Worm (Caenorhabditis elegans): ENCODE measurements around the gene srz-37.

The srz-37 gene

DNA sequence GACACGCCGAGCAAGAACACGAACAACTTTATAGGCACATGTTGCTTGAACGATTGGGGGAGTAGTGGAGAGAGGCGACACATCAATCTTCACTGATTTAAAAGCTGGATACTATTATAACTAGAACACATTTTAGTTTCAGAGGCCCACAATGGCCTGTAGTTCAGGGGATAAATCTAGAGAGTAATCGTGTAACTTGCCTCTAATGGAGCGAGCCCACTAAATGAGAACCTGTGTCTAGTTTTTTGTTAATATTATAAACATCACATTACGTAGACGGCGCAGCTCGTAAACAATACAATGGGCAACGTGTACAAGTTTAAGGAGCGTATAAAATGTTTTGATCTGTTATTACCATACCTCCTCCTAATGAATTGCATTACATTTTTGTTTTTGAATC is 37.0 kb downstream of the srz-37 start, which contains the start of gene F58E2.5 (continued):
- no peak for TF ChIP-seq saeg-2 (GFP tag; IDR thresholded peaks at IDR 0.05)

DNA sequence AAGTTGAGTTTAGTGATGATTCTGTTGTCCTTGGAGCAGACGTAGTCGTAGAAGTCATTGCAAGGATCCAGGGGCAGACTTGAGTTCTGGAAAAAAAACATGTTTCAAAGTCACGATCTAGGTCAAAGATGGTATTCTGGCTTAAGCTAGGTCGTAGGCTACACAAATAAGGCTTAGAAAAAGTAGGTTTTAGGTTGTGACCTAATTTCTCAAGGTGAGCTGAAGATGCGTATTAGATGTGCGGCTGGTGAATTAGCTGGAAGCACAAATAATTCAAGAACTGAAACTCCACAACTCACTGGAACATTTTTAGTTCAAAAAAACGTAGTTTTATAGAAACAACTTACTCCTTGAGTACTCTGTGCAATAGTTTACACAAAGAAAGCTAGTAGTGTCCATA is 37.6 kb downstream of the srz-37 start, which contains the start of gene F09D12.2:
TSS of gene F09D12.2 (minus strand) at position 101 of the 400 bp plus-strand sequence.
- no peak for TF ChIP-seq nhr-77 (tag; optimal IDR thresholded peaks at IDR 0.05)
- no peak for TF ChIP-seq nhr-25 (tag; optimal IDR thresholded peaks at IDR 0.05; ENCODE audit: borderline replicate concordance, insufficient read depth)
- no peak for TF ChIP-seq Y105C5A.15 (GFP tag; IDR thresholded peaks at IDR 0.05)

DNA sequence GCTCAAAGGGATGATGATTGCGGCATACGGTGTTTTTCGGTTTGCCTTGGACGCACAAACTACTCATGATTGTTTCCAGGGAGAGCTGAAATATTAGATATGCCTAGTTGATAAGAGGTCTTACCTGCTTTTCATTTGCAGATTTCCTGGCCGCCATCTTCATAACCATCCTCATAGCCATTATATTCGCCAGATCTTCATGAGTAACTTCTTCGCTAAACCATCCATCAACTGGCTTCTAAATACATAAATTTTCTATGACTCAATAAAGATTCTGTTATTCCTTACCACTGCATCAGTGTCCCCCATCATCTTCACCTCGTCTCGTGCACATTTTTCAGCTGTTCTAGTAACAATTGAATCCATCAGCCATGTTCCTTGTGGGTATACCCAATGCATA is 39.1 kb downstream of the srz-37 start:
- TF ChIP-seq ceh-28 (tag; optimal IDR thresholded peaks at IDR 0.05) (no peak), aha-1 (tag) (peak; percentile 95)

- TF ChIP-seq D1046.2 (GFP tag; IDR thresholded peaks at IDR 0.05) (no peak), nhr-102 (tag; optimal IDR thresholded peaks at IDR 0.05) (no peak)
Measured at ce11 chrIV:3440848-3441247, 40.8 kb downstream of the srz-37 start, which contains the start of gene grd-10. Gene grd-10 (plus strand): TSS chrIV:3441055.

- TF ChIP-seq zag-1 (tag; optimal IDR thresholded peaks at IDR 0.05): no peak
- no peak for TF ChIP-seq pha-4 (GFP tag; IDR thresholded peaks at IDR 0.05)
- no peak for TF ChIP-seq pha-4 (tag; optimal IDR thresholded peaks at IDR 0.05)
- TF ChIP-seq ctbp-1 (GFP tag; IDR thresholded peaks at IDR 0.05): no peak
- TF ChIP-seq arid-1 (GFP tag; conservative IDR thresholded peaks at IDR 0.05): no peak
- TF ChIP-seq nhr-111 (GFP tag; optimal IDR thresholded peaks at IDR 0.05): no peak
- no peak for TF ChIP-seq madf-5 (GFP tag; IDR thresholded peaks at IDR 0.05)
- no peak for TF ChIP-seq daf-12 (tag; optimal IDR thresholded peaks at IDR 0.05)
- no peak for TF ChIP-seq Y48G9A.11 (GFP tag; IDR thresholded peaks at IDR 0.05)
- TF ChIP-seq F37D6.2 (tag; optimal IDR thresholded peaks at IDR 0.05): no peak
- no peak for TF ChIP-seq mdl-1 (tag; optimal IDR thresholded peaks at IDR 0.05)
- TF ChIP-seq ces-1 (GFP tag; optimal IDR thresholded peaks at IDR 0.05): no peak
- no peak for TF ChIP-seq cey-2 (tag; optimal IDR thresholded peaks at IDR 0.05; ENCODE audit: borderline replicate concordance, insufficient read depth)
- TF ChIP-seq F49E8.2 (tag; optimal IDR thresholded peaks at IDR 0.05; ENCODE audit: borderline replicate concordance): no peak
- no peak for TF ChIP-seq skn-1 (tag; optimal IDR thresholded peaks at IDR 0.05)
- TF ChIP-seq tra-1 (GFP tag; IDR thresholded peaks at IDR 0.05): no peak
- TF ChIP-seq R02D3.7 (tag; optimal IDR thresholded peaks at IDR 0.05): no peak
Measured at ce11 chrIV:3439354-3439753, 42.3 kb downstream of the srz-37 start, which contains the start of gene grd-3. Gene grd-3 (plus strand): TSS chrIV:3439655.

DNA sequence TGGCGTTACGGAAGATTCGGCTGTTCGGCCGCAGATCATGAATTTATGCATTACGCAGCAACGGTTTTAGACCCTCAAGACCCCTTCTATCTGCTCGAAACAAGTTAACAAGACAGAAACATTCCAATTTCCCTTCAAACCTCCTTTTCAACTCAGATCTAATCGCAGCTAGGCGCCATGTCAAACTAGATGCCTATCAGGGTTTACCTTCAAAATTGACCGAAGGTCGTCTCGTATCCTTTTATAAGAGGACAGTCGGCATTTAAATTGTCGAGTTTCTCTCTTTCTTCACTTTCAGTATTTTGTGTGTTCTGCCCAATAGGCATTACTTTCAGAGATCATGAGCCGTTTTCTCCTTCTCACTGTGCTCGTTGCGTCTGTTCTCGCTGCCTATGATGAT is 43.6 kb downstream of the srz-37 start, which contains the start of gene grd-13:
TSS of gene grd-13 (plus strand) at position 291 of the 400 bp plus-strand sequence.
- no peak for TF ChIP-seq tag-97 (GFP tag; IDR thresholded peaks at IDR 0.05)
- TF ChIP-seq unc-62 (GFP tag; optimal IDR thresholded peaks at IDR 0.05 in 1 of 2): peak in 1 of 2 experiments; percentile 32
- no peak for TF ChIP-seq unc-62 (tag; optimal IDR thresholded peaks at IDR 0.05)
- no peak for TF ChIP-seq set-16 (GFP tag; IDR thresholded peaks at IDR 0.05)
- TF ChIP-seq lsy-2 (tag; optimal IDR thresholded peaks at IDR 0.05): no peak

- TF ChIP-seq tra-1 (GFP tag; IDR thresholded peaks at IDR 0.05) (no peak), snpc-1.2 (GFP tag; IDR thresholded peaks at IDR 0.05) (no peak), ctbp-1 (GFP tag; IDR thresholded peaks at IDR 0.05) (no peak), mdl-1 (tag; optimal IDR thresholded peaks at IDR 0.05) (no peak), lin-29 (GFP tag; IDR thresholded peaks at IDR 0.05) (no peak), egl-27 (tag; optimal IDR thresholded peaks at IDR 0.05) (no peak), ceh-44 (GFP tag; IDR thresholded peaks at IDR 0.05) (no peak), ztf-7 (tag; optimal IDR thresholded peaks at IDR 0.05) (no peak), mdt-29 (GFP tag; IDR thresholded peaks at IDR 0.05) (no peak), unc-130 (GFP tag; optimal IDR thresholded peaks at IDR 0.05) (no peak), snpc-4 (tag; optimal IDR thresholded peaks at IDR 0.05) (no peak), cey-2 (tag; optimal IDR thresholded peaks at IDR 0.05; ENCODE audit: borderline replicate concordance, insufficient read depth) (no peak), ama-1 (optimal IDR thresholded peaks at IDR 0.05) (no peak), nhr-6 (tag; optimal IDR thresholded peaks at IDR 0.05) (no peak), zip-11 (GFP tag; IDR thresholded peaks at IDR 0.05) (no peak), attf-4 (tag; optimal IDR thresholded peaks at IDR 0.05) (no peak)
Measured at ce11 chrIV:3436021-3436420, 45.6 kb downstream of the srz-37 start, which contains the start of gene srz-32. Gene srz-32 (plus strand): TSS chrIV:3436321.
